Fruit fly (Drosophila melanogaster) whole organism, embryonic: Measurements from ENCODE around the gene hale.

ENCODE experiments used
- CG11093 ChIP-seq: fragments of 200-800 bp; sonication (Bioruptor generic); IDR thresholded peaks from 3 replicates; pipeline ENCODE4 v1.3.6; 2022; ENCODE audit warnings: missing biosample characterization, missing genetic modification characterization
- CG11504 ChIP-seq: fragments of 200-800 bp; sonication (Bioruptor generic); optimal IDR thresholded peaks from 3 replicates; lab custom pipeline; 2019; ENCODE audit warnings: missing biosample characterization, mild to moderate bottlenecking, missing genetic modification characterization, moderate library complexity
- CG12219 ChIP-seq: fragments of 200-800 bp; sonication (Bioruptor generic); optimal IDR thresholded peaks from 3 replicates; lab custom pipeline; 2018; ENCODE audit warnings: missing biosample characterization, mild to moderate bottlenecking, missing genetic modification characterization
- CG12299 ChIP-seq: fragments of 200-800 bp; sonication (Bioruptor generic); optimal IDR thresholded peaks from 2 replicates; lab custom pipeline; 2018; ENCODE audit warnings: missing biosample characterization, mild to moderate bottlenecking, missing genetic modification characterization
- CG13424 ChIP-seq: fragments of 200-800 bp; sonication (Bioruptor generic); optimal IDR thresholded peaks from 2 replicates; lab custom pipeline; 2019; ENCODE audit warnings: missing biosample characterization, mild to moderate bottlenecking, missing genetic modification characterization, moderate library complexity
- CG13624 ChIP-seq: fragments of 200-800 bp; sonication (Bioruptor generic); optimal IDR thresholded peaks from 2 replicates; lab custom pipeline; 2016; ENCODE audit warnings: missing biosample characterization, missing genetic modification characterization
- CG15269 ChIP-seq: fragments of 200-800 bp; sonication (Bioruptor generic); optimal IDR thresholded peaks from 2 replicates; lab custom pipeline; 2018; ENCODE audit warnings: missing biosample characterization, mild to moderate bottlenecking, missing genetic modification characterization, moderate library complexity
- CG1603 ChIP-seq: fragments of 200-800 bp; sonication (Bioruptor generic); optimal IDR thresholded peaks from 2 replicates; lab custom pipeline; 2019; ENCODE audit warnings: missing biosample characterization, mild to moderate bottlenecking, missing genetic modification characterization, moderate library complexity
- CG17359 ChIP-seq: fragments of 200-800 bp; sonication (Bioruptor generic); optimal IDR thresholded peaks from 3 replicates; lab custom pipeline; 2018; ENCODE audit warnings: missing biosample characterization, mild to moderate bottlenecking, missing genetic modification characterization, moderate library complexity
- CG18599 ChIP-seq: fragments of 200-800 bp; sonication (Bioruptor generic); optimal IDR thresholded peaks from 3 replicates; lab custom pipeline; 2017; ENCODE audit warnings: missing biosample characterization, missing genetic modification characterization, mild to moderate bottlenecking, moderate library complexity, missing genetic modification reagents
- CG2120 ChIP-seq: fragments of 200-800 bp; sonication (Bioruptor generic); optimal IDR thresholded peaks from 3 replicates; lab custom pipeline; 2016; ENCODE audit warnings: missing biosample characterization, missing genetic modification characterization
- CG2678 ChIP-seq: fragments of 200-800 bp; sonication (Bioruptor generic); optimal IDR thresholded peaks from 3 replicates; lab custom pipeline; 2019; ENCODE audit warnings: missing biosample characterization, mild to moderate bottlenecking, missing genetic modification characterization, moderate library complexity
- CG34376 ChIP-seq: fragments of 200-800 bp; sonication (Bioruptor generic); optimal IDR thresholded peaks from 2 replicates; lab custom pipeline; 2018; ENCODE audit warnings: missing biosample characterization, mild to moderate bottlenecking, missing genetic modification characterization
- CG6854 ChIP-seq: fragments of 200-800 bp; sonication (Bioruptor generic); optimal IDR thresholded peaks from 3 replicates; lab custom pipeline; 2017; ENCODE audit warnings: missing biosample characterization, mild to moderate bottlenecking, missing genetic modification characterization
- CG7556 ChIP-seq: fragments of 200-800 bp; sonication (Bioruptor generic); optimal IDR thresholded peaks from 2 replicates; lab custom pipeline; 2017; ENCODE audit warnings: missing biosample characterization, mild to moderate bottlenecking, missing genetic modification characterization
- CG8290 ChIP-seq, 3 experiments: fragments of 200-800 bp; sonication (Bioruptor generic); optimal IDR thresholded peaks; 2 replicates each; lab custom pipeline; 2016 to 2019; ENCODE audit warnings: missing biosample characterization in 3 of 3, missing genetic modification characterization in 3 of 3, mild to moderate bottlenecking in 2 of 3, moderate library complexity in 1 of 3
- CG9437 ChIP-seq: fragments of 200-800 bp; sonication (Bioruptor generic); optimal IDR thresholded peaks from 2 replicates; lab custom pipeline; 2018; ENCODE audit warnings: missing biosample characterization, mild to moderate bottlenecking, missing genetic modification characterization
- CG9932 ChIP-seq: fragments of 200-800 bp; sonication (Bioruptor generic); IDR thresholded peaks from 2 replicates; pipeline ENCODE4 v1.3.6; 2022; ENCODE audit warnings: missing biosample characterization, missing genetic modification characterization
- D19A ChIP-seq: fragments of 200-800 bp; optimal IDR thresholded peaks from 3 replicates; lab custom pipeline; 2019; ENCODE audit warnings: missing biosample characterization, mild to moderate bottlenecking, missing genetic modification characterization, moderate library complexity
- Dek ChIP-seq: fragments of 200-800 bp; sonication (Bioruptor generic); optimal IDR thresholded peaks from 3 replicates; lab custom pipeline; 2019; ENCODE audit warnings: missing biosample characterization, mild to moderate bottlenecking, missing genetic modification characterization, moderate library complexity
- Ets65A ChIP-seq: fragments of 200-800 bp; sonication (Bioruptor generic); peaks from one replicate; lab custom pipeline; 2016; ENCODE audit warnings: missing biosample characterization, missing genetic modification characterization
- Hand ChIP-seq: fragments of 200-800 bp; sonication (Bioruptor generic); optimal IDR thresholded peaks from 2 replicates; lab custom pipeline; 2017; ENCODE audit warnings: mild to moderate bottlenecking, missing biosample characterization, missing genetic modification reagents, missing genetic modification characterization
- Hr51 ChIP-seq, 2 experiments: fragments of 200-800 bp; sonication (Bioruptor generic); optimal IDR thresholded peaks; 2 replicates in 1 of 2; 3 replicates in 1 of 2; lab custom pipeline; 2016 to 2018; ENCODE audit warnings: missing biosample characterization in 2 of 2, missing genetic modification characterization in 2 of 2, mild to moderate bottlenecking in 1 of 2, moderate library complexity in 1 of 2
- Hr78 ChIP-seq, 2 experiments: fragments of 200-800 bp in 1 of 2; fragments of >200 bp in 1 of 2; sonication (Bioruptor generic) in 1 of 2; optimal IDR thresholded peaks; 2 replicates each; lab custom pipeline; 2017 to 2019; ENCODE audit warnings: missing biosample characterization in 2 of 2, missing genetic modification characterization in 2 of 2, mild to moderate bottlenecking in 1 of 2, moderate library complexity in 1 of 2
- Meics ChIP-seq: fragments of 200-800 bp; sonication (Bioruptor generic); optimal IDR thresholded peaks from 2 replicates; lab custom pipeline; 2017; ENCODE audit warnings: missing biosample characterization, mild to moderate bottlenecking, missing genetic modification characterization
- NfI ChIP-seq: fragments of 200-800 bp; sonication (Bioruptor generic); optimal IDR thresholded peaks from 3 replicates; lab custom pipeline; 2018; ENCODE audit warnings: missing biosample characterization, mild to moderate bottlenecking, missing genetic modification characterization, moderate library complexity
- Sin3A ChIP-seq: fragments of >200 bp; optimal IDR thresholded peaks from 2 replicates; lab custom pipeline; 2018
- Six4 ChIP-seq: fragments of 200-800 bp; sonication (Bioruptor generic); optimal IDR thresholded peaks from 2 replicates; lab custom pipeline; 2016; ENCODE audit warnings: missing biosample characterization, missing genetic modification characterization
- ac ChIP-seq: fragments of 200-800 bp; sonication (Bioruptor generic); optimal IDR thresholded peaks from 3 replicates; lab custom pipeline; 2017; ENCODE audit warnings: missing biosample characterization, mild to moderate bottlenecking, missing genetic modification characterization
- az2 ChIP-seq: fragments of 200-800 bp; sonication (Bioruptor generic); optimal IDR thresholded peaks from 3 replicates; lab custom pipeline; 2016; ENCODE audit warnings: missing biosample characterization, missing genetic modification characterization
- cwo ChIP-seq: fragments of 200-800 bp; sonication (Bioruptor generic); optimal IDR thresholded peaks from 3 replicates; lab custom pipeline; 2017; ENCODE audit warnings: missing biosample characterization, missing genetic modification characterization, mild to moderate bottlenecking, moderate library complexity, missing genetic modification reagents
- dan ChIP-seq: fragments of 200-800 bp; sonication (Bioruptor generic); IDR thresholded peaks from 2 replicates; pipeline ENCODE4 v1.3.6; 2022; ENCODE audit warnings: missing biosample characterization, missing genetic modification characterization
- dpn ChIP-seq, 2 experiments: fragments of 200-800 bp; sonication (Bioruptor generic); optimal IDR thresholded peaks; 3 replicates each; lab custom pipeline; 2016; ENCODE audit warnings: missing biosample characterization in 2 of 2, missing genetic modification characterization in 2 of 2
- hb ChIP-seq: fragments of 200-800 bp; sonication (Bioruptor generic); IDR thresholded peaks from 3 replicates; pipeline ENCODE4 v1.3.6; 2022; ENCODE audit warnings: missing biosample characterization, missing genetic modification characterization; ENCODE audit not compliant: partially characterized antibody
- hkb ChIP-seq, 2 experiments: fragments of 200-800 bp in 1 of 2; fragments of >200 bp in 1 of 2; sonication (Bioruptor generic) in 1 of 2; IDR thresholded peaks in 1 of 2; optimal IDR thresholded peaks in 1 of 2; 2 replicates each; pipeline versions ENCODE4 v1.3.6 to Lab custom; 2017 to 2022; ENCODE audit warnings: missing biosample characterization in 1 of 2, missing genetic modification characterization in 1 of 2
- ken ChIP-seq: fragments of 200-800 bp; sonication (Bioruptor generic); IDR thresholded peaks from 3 replicates; pipeline ENCODE4 v1.3.6; 2022; ENCODE audit warnings: missing biosample characterization, missing genetic modification characterization
- lab ChIP-seq: fragments of 200-800 bp; sonication (Bioruptor generic); optimal IDR thresholded peaks from 3 replicates; lab custom pipeline; 2017; ENCODE audit warnings: missing biosample characterization, missing genetic modification characterization, mild to moderate bottlenecking, moderate library complexity, missing genetic modification reagents
- odd ChIP-seq: fragments of 200-800 bp; sonication (Bioruptor generic); optimal IDR thresholded peaks from 2 replicates; lab custom pipeline; 2017; ENCODE audit warnings: missing biosample characterization, mild to moderate bottlenecking, missing genetic modification characterization
- pzg ChIP-seq: fragments of 200-800 bp; sonication (Bioruptor generic); optimal IDR thresholded peaks from 3 replicates; lab custom pipeline; 2018; ENCODE audit warnings: missing biosample characterization, mild to moderate bottlenecking, missing genetic modification characterization, moderate library complexity
- row ChIP-seq: fragments of 200-800 bp; sonication (Bioruptor generic); IDR thresholded peaks from 3 replicates; pipeline ENCODE4 v1.3.6; 2022; ENCODE audit warnings: missing biosample characterization, missing genetic modification characterization
- schlank ChIP-seq: fragments of 200-800 bp; sonication (Bioruptor generic); optimal IDR thresholded peaks from 2 replicates; lab custom pipeline; 2018; ENCODE audit warnings: missing biosample characterization, mild to moderate bottlenecking, missing genetic modification characterization
- slbo ChIP-seq: fragments of 200-800 bp; sonication (Bioruptor generic); IDR thresholded peaks from 2 replicates; pipeline ENCODE4 v1.3.6; 2022; ENCODE audit warnings: missing biosample characterization, missing genetic modification characterization
- so ChIP-seq: fragments of 200-800 bp; sonication (Bioruptor generic); IDR thresholded peaks from 3 replicates; pipeline ENCODE4 v1.3.6; 2022; ENCODE audit warnings: missing biosample characterization, missing genetic modification characterization

Gene hale

dm6 chr3L:19961805-19962204 is 23.9 kb downstream of the hale start (continued):
- TF ChIP-seq hkb (optimal IDR thresholded peaks at IDR 0.05; lab: Kevin White, UChicago) (no peak), hkb (GFP tag; IDR thresholded peaks at IDR 0.05; lab: Robert Waterston, UW) (peak; percentile 27; the same call in 1 of the 2 replicates), CG18599 (GFP tag; lab: Kevin White, UChicago) (peak; percentile 73), so (GFP tag; lab: Robert Waterston, UW) (0 out of 3 replicates have a peak, but pooled peaks have one; percentile 9), CG12219 (GFP tag; lab: Kevin White, UChicago) (peak; percentile 13), Sin3A (lab: Kevin White, UChicago) (no peak), pzg (GFP tag; lab: Kevin White, UChicago) (no peak), dpn (GFP tag; optimal IDR thresholded peaks at IDR 0.05; lab: Kevin White, UChicago) (peak in 1 of 2 experiments; percentile 2), slbo (0 out of 2 replicates have a peak, but pooled peaks have one; percentile 13), Hr78 (GFP tag; optimal IDR thresholded peaks at IDR 0.05; lab: Kevin White, UChicago) (no peak), CG13424 (tag; lab: Kevin White, UChicago) (peak; percentile 46), CG12299 (peak; percentile 8), CG17359 (tag; lab: Kevin White, UChicago) (peak; percentile 33), Dek (tag; lab: Kevin White, UChicago) (peak; percentile 20), cwo (GFP tag; lab: Kevin White, UChicago) (peak; percentile 36), CG8290 (GFP tag; optimal IDR thresholded peaks at IDR 0.05; lab: Kevin White, UChicago) (no peak), CG8290 (tag; optimal IDR thresholded peaks at IDR 0.05; lab: Kevin White, UChicago) (peak in 1 of 2 experiments; percentile 52), Ets65A (GFP tag; lab: Kevin White, UChicago) (peak; percentile 90), Hand (GFP tag; lab: Kevin White, UChicago) (peak; percentile 75), ken (GFP tag; lab: Robert Waterston, UW) (no peak), CG7556 (GFP tag; lab: Kevin White, UChicago) (peak; percentile 53), CG13624 (GFP tag; lab: Kevin White, UChicago) (no peak), ac (GFP tag; lab: Kevin White, UChicago) (no peak), CG6854 (GFP tag; lab: Kevin White, UChicago) (peak; percentile 45), CG2120 (GFP tag; lab: Kevin White, UChicago) (peak; percentile 43), Six4 (GFP tag; lab: Kevin White, UChicago) (no peak), CG34376 (peak; percentile 28), NfI (GFP tag; lab: Kevin White, UChicago) (peak; percentile 50), D19A (tag; lab: Kevin White, UChicago) (no peak), CG1603 (tag; lab: Kevin White, UChicago) (peak; percentile 21), lab (peak; percentile 56), CG2678 (tag; lab: Kevin White, UChicago) (peak; percentile 57), CG11504 (peak; percentile 50), CG15269 (tag; lab: Kevin White, UChicago) (peak; percentile 38), odd (peak; percentile 5), Hr51 (GFP tag; optimal IDR thresholded peaks at IDR 0.05; lab: Kevin White, UChicago) (peak in 1 of 2 experiments; percentile 52), schlank (tag; lab: Kevin White, UChicago) (peak; percentile 20)

- TF ChIP-seq row (GFP tag; lab: Robert Waterston, UW) (no peak), hb (GFP tag; lab: Robert Waterston, UW) (no peak), Meics (GFP tag; lab: Kevin White, UChicago) (no peak), CG11093 (GFP tag; lab: Robert Waterston, UW) (no peak), az2 (no peak), CG9437 (GFP tag; lab: Kevin White, UChicago) (no peak), CG9932 (GFP tag; lab: Robert Waterston, UW) (no peak), CG7556 (GFP tag; lab: Kevin White, UChicago) (no peak), dan (GFP tag; lab: Robert Waterston, UW) (no peak)
Measured at dm6 chr3L:19955699-19956098, 30.0 kb downstream of the hale start, which contains the start of gene CG42263. CG42263 (minus strand) TSS chr3L:19955799.
